Worm (Caenorhabditis elegans) whole organism, L2 larva: Measurements from ENCODE around the gene srt-56.

Experiments
- F13H6.1 ChIP-seq: sonication (generic microtip); optimal IDR thresholded peaks from 2 replicates; lab custom pipeline; 2016; ENCODE audit warnings: missing genetic modification characterization, missing compliant biosample characterization
- R02D3.7 ChIP-seq: fragments of 150-350 bp; optimal IDR thresholded peaks from 2 replicates; lab custom pipeline; 2014; ENCODE audit warnings: missing biosample characterization, missing genetic modification characterization
- Y55F3AM.14 ChIP-seq: fragments of 200-800 bp; sonication (Bioruptor generic); optimal IDR thresholded peaks from 2 replicates; lab custom pipeline; 2018; ENCODE audit warnings: mild to moderate bottlenecking, missing genetic modification characterization, missing compliant biosample characterization
- ZK546.5 ChIP-seq: sonication (generic microtip); optimal IDR thresholded peaks from 2 replicates; lab custom pipeline; 2017; ENCODE audit warnings: missing biosample characterization, missing genetic modification characterization
- alr-1 ChIP-seq: fragments of 150-350 bp; optimal IDR thresholded peaks from 2 replicates; lab custom pipeline; 2014; ENCODE audit warnings: missing biosample characterization, missing genetic modification characterization
- aly-2 ChIP-seq: fragments of 150-350 bp; optimal IDR thresholded peaks from 2 replicates; lab custom pipeline; 2014; ENCODE audit warnings: missing biosample characterization, missing genetic modification characterization
- ama-1 ChIP-seq: fragments of 150-350 bp; optimal IDR thresholded peaks from 2 replicates; lab custom pipeline; 2018; ENCODE audit warnings: inconsistent platforms
- blmp-1 ChIP-seq: sonication (generic microtip); optimal IDR thresholded peaks from 2 replicates; lab custom pipeline; 2017; ENCODE audit warnings: missing genetic modification characterization, mild to moderate bottlenecking, missing compliant biosample characterization, antibody characterized with exemption, moderate library complexity; ENCODE audit not compliant: insufficient read depth
- crh-2 ChIP-seq: sonication (generic microtip); optimal IDR thresholded peaks from 2 replicates; lab custom pipeline; 2017; ENCODE audit warnings: missing biosample characterization, missing genetic modification characterization
- dmd-4 ChIP-seq: sonication (generic microtip); optimal IDR thresholded peaks from 2 replicates; lab custom pipeline; 2017; ENCODE audit warnings: missing biosample characterization, missing genetic modification characterization
- egl-27 ChIP-seq: sonication (generic microtip); optimal IDR thresholded peaks from 3 replicates; lab custom pipeline; 2017; ENCODE audit warnings: missing biosample characterization, missing genetic modification reagents, missing genetic modification characterization
- elt-3 ChIP-seq: sonication (generic microtip); optimal IDR thresholded peaks from 2 replicates; lab custom pipeline; 2017; ENCODE audit warnings: missing biosample characterization, missing genetic modification characterization
- fos-1 ChIP-seq: fragments of 150-350 bp; optimal IDR thresholded peaks from 2 replicates; lab custom pipeline; 2014; ENCODE audit warnings: missing biosample characterization, missing genetic modification characterization
- gmeb-1 ChIP-seq: fragments of 150-350 bp; optimal IDR thresholded peaks from 2 replicates; lab custom pipeline; 2014; ENCODE audit warnings: missing biosample characterization, missing genetic modification characterization
- lin-11 ChIP-seq: fragments of 150-350 bp; sonication (generic microtip); optimal IDR thresholded peaks from 2 replicates; lab custom pipeline; 2014; ENCODE audit warnings: missing biosample characterization, missing genetic modification characterization, inconsistent platforms, mixed read lengths
- lin-39 ChIP-seq: fragments of 150-350 bp; optimal IDR thresholded peaks from 2 replicates; lab custom pipeline; 2014; ENCODE audit warnings: missing biosample characterization, missing genetic modification reagents, missing genetic modification characterization
- lsy-2 ChIP-seq, 2 experiments: fragments of 150-350 bp in 1 of 2; sonication (generic microtip) in 1 of 2; optimal IDR thresholded peaks; 2 replicates each; lab custom pipeline; 2014 to 2017; ENCODE audit warnings: missing biosample characterization in 2 of 2, missing genetic modification characterization in 2 of 2
- mab-5 ChIP-seq: fragments of 150-350 bp; optimal IDR thresholded peaks from 2 replicates; lab custom pipeline; 2014; ENCODE audit warnings: missing biosample characterization, missing genetic modification characterization
- mbf-1 ChIP-seq: sonication (generic microtip); optimal IDR thresholded peaks from 2 replicates; lab custom pipeline; 2017; ENCODE audit warnings: missing biosample characterization, missing genetic modification characterization
- mdl-1 ChIP-seq, 2 experiments: fragments of 150-350 bp in 1 of 2; sonication (generic microtip) in 1 of 2; optimal IDR thresholded peaks; 2 replicates each; lab custom pipeline; 2017; ENCODE audit warnings: missing biosample characterization in 2 of 2, missing genetic modification characterization in 2 of 2
- nhr-10 ChIP-seq: sonication (generic microtip); optimal IDR thresholded peaks from 2 replicates; lab custom pipeline; 2017; ENCODE audit warnings: missing biosample characterization, missing genetic modification characterization
- nhr-11 ChIP-seq: fragments of 150-350 bp; optimal IDR thresholded peaks from 2 replicates; lab custom pipeline; 2014; ENCODE audit warnings: missing biosample characterization, missing genetic modification characterization
- nhr-12 ChIP-seq: fragments of 150-350 bp; optimal IDR thresholded peaks from 2 replicates; lab custom pipeline; 2014; ENCODE audit warnings: missing biosample characterization, missing genetic modification characterization
- nhr-129 ChIP-seq: fragments of 150-350 bp; optimal IDR thresholded peaks from 2 replicates; lab custom pipeline; 2014; ENCODE audit warnings: missing biosample characterization, missing genetic modification characterization
- nhr-23 ChIP-seq: fragments of 150-350 bp; optimal IDR thresholded peaks from 2 replicates; lab custom pipeline; 2014; ENCODE audit warnings: missing biosample characterization, missing genetic modification reagents, missing genetic modification characterization
- nhr-77 ChIP-seq: fragments of 150-350 bp; optimal IDR thresholded peaks from 2 replicates; lab custom pipeline; 2014; ENCODE audit warnings: missing biosample characterization, missing genetic modification characterization
- skn-1 ChIP-seq: sonication (generic microtip); optimal IDR thresholded peaks from 2 replicates; lab custom pipeline; 2017; ENCODE audit warnings: missing biosample characterization, missing genetic modification characterization
- sma-3 ChIP-seq: sonication (generic microtip); optimal IDR thresholded peaks from 2 replicates; lab custom pipeline; 2016; ENCODE audit warnings: missing genetic modification reagents, missing genetic modification characterization, missing compliant biosample characterization
- sma-9 ChIP-seq, 2 experiments: fragments of 150-350 bp in 1 of 2; sonication (generic microtip) in 1 of 2; optimal IDR thresholded peaks; 2 replicates each; lab custom pipeline; 2014 to 2016; ENCODE audit warnings: missing genetic modification characterization in 2 of 2, mild to moderate bottlenecking in 1 of 2, missing biosample characterization in 1 of 2, missing compliant biosample characterization in 1 of 2, missing genetic modification reagents in 1 of 2, moderate library complexity in 1 of 2
- snpc-4 ChIP-seq: fragments of 150-350 bp; optimal IDR thresholded peaks from 2 replicates; lab custom pipeline; 2014; ENCODE audit warnings: missing biosample characterization, missing genetic modification characterization
- unc-39 ChIP-seq: fragments of 150-350 bp; optimal IDR thresholded peaks from 2 replicates; lab custom pipeline; 2014; ENCODE audit warnings: missing biosample characterization, missing genetic modification characterization
- unc-55 ChIP-seq: fragments of 150-350 bp; sonication (generic microtip); optimal IDR thresholded peaks from 3 replicates; lab custom pipeline; 2014; ENCODE audit warnings: missing biosample characterization, missing genetic modification reagents, missing genetic modification characterization
- zag-1 ChIP-seq: fragments of 150-350 bp; optimal IDR thresholded peaks from 2 replicates; lab custom pipeline; 2014; ENCODE audit warnings: missing biosample characterization, missing genetic modification characterization
- ztf-1 ChIP-seq: fragments of 200-800 bp; sonication (Bioruptor generic); conservative IDR thresholded peaks from 2 replicates; pipeline ENCODE4 v1.3.6; 2022; ENCODE audit warnings: missing genetic modification characterization, missing compliant biosample characterization
- ztf-11 ChIP-seq: sonication (generic microtip); optimal IDR thresholded peaks from 2 replicates; lab custom pipeline; 2017; ENCODE audit warnings: missing biosample characterization, missing genetic modification characterization
- ztf-4 ChIP-seq: fragments of 150-350 bp; optimal IDR thresholded peaks from 2 replicates; lab custom pipeline; 2014; ENCODE audit warnings: missing biosample characterization, missing genetic modification characterization

Gene srt-56

DNA sequence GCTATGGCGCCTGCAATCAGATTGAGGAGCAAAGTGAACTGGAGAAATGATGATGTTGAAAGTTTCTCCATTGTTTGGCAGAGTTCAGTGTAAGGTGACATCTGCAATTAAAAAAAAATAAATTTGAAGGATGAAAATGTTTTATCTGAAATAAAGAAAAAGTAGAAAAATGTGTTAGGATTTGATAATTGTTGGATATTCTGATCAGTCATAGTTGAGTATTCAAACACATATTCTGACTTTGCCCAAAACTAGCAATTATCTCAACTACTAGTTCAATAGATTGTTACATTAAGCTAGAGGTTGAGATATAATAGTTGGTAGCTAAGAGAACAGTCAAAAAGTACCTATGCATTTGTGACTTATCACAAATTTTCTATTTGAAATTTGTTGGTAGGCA lies 22.9 kb upstream of the srt-56 start, which contains the start of gene srab-10:
srab-10 (minus strand) TSS at position 101 of the 400 bp plus-strand sequence.
- TF ChIP-seq elt-3 (no peak), ztf-4 (tag; lab: Kevin White, UChicago) (no peak), nhr-12 (tag; lab: Kevin White, UChicago) (no peak), R02D3.7 (no peak), ama-1 (lab: Kevin White, UChicago) (no peak), sma-3 (GFP tag; lab: Kevin White, UChicago) (no peak), unc-39 (tag; lab: Kevin White, UChicago) (no peak), nhr-77 (tag; lab: Kevin White, UChicago) (no peak), snpc-4 (tag; lab: Kevin White, UChicago) (no peak), ZK546.5 (tag; lab: Kevin White, UChicago) (no peak), unc-55 (no peak), fos-1 (tag; lab: Kevin White, UChicago) (no peak), lin-39 (no peak), nhr-11 (no peak), egl-27 (tag; lab: Kevin White, UChicago) (no peak), nhr-10 (tag; lab: Kevin White, UChicago) (no peak), mbf-1 (no peak), lin-11 (tag; lab: Kevin White, UChicago) (no peak)
- TF ChIP-seq, all 48 proteins: peak for 0

DNA sequence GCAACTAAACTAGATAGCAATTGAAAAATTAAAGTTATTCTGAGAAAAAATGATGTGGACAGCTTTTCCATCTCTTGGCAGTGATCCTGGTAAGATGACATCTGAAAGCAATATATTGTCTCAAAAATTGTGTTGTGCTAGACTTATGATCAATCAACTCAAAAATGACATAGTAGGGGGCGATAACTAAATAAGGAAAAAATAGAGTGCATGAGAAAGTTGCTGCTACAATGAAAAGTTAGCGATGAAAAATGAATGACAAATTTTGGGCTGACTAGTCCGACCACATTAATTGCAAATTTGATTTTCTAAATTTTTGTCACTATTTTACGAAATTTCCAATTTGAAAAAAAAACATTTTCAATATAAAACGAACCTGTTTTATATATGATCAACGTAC lies 19.5 kb upstream of the srt-56 start, which contains the start of gene srab-9:
srab-9 (minus strand) TSS at position 101 of the 400 bp plus-strand sequence.
- no peak for TF ChIP-seq ama-1 (lab: Kevin White, UChicago)
- TF ChIP-seq nhr-12 (tag; lab: Kevin White, UChicago), result no peak
- TF ChIP-seq blmp-1, result no peak
- no peak for TF ChIP-seq ztf-1 (GFP tag; lab: Robert Waterston, UW)
- TF ChIP-seq alr-1, result no peak
- TF ChIP-seq unc-39 (tag; lab: Kevin White, UChicago), result no peak
- no peak for TF ChIP-seq mab-5 (tag; lab: Kevin White, UChicago)
- no peak for TF ChIP-seq sma-9 (GFP tag; optimal IDR thresholded peaks at IDR 0.05; lab: Kevin White, UChicago)
- TF ChIP-seq sma-9 (tag; optimal IDR thresholded peaks at IDR 0.05; lab: Kevin White, UChicago), result no peak
- TF ChIP-seq unc-55, result no peak
- no peak for TF ChIP-seq egl-27 (tag; lab: Kevin White, UChicago)
- TF ChIP-seq Y55F3AM.14 (GFP tag; lab: Kevin White, UChicago), result no peak
- TF ChIP-seq zag-1 (tag; lab: Kevin White, UChicago), result no peak
- TF ChIP-seq crh-2 (tag; lab: Kevin White, UChicago), result no peak
- TF ChIP-seq aly-2 (tag; lab: Kevin White, UChicago), result no peak
- no peak for TF ChIP-seq nhr-129 (tag; lab: Kevin White, UChicago)
- TF ChIP-seq lsy-2 (tag; optimal IDR thresholded peaks at IDR 0.05; lab: Kevin White, UChicago), result no peak
- TF ChIP-seq ztf-4 (tag; lab: Kevin White, UChicago), result no peak
- no peak for TF ChIP-seq snpc-4 (tag; lab: Kevin White, UChicago)
- no peak for TF ChIP-seq skn-1
- no peak for TF ChIP-seq ztf-11 (tag; lab: Kevin White, UChicago)
- TF ChIP-seq, all 48 proteins: peak for 0

DNA sequence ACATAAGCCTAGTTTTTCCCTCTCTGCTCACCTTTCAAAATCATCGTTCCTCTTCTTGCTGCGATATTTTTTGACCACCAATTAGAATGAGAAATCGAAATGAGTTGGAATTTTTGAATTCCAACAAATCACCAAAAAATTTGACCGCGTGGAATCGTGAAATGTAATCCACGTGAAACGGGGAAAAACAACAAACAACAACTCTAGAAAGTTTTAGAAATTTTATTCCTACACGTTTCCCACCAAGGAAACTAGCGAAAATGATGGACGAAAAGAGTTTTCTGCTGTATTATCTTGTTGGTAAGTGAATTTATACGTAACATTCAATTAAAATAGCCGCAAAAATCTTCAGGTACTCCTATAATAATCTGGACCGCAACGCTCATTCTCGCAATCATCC lies 16.8 kb upstream of the srt-56 start, which contains the start of the genes irld-3 and F02C9.1:
irld-3 (minus strand) TSS at position 101 of the 400 bp plus-strand sequence.
F02C9.1 (plus strand) TSS at position 216 of the 400 bp plus-strand sequence.
- TF ChIP-seq nhr-129 (tag; lab: Kevin White, UChicago) (no peak), dmd-4 (tag; lab: Kevin White, UChicago) (no peak), nhr-11 (no peak), ztf-1 (GFP tag; lab: Robert Waterston, UW) (no peak), zag-1 (tag; lab: Kevin White, UChicago) (no peak), mdl-1 (tag; optimal IDR thresholded peaks at IDR 0.05; lab: Kevin White, UChicago) (no peak), nhr-77 (tag; lab: Kevin White, UChicago) (no peak), lin-11 (tag; lab: Kevin White, UChicago) (no peak), F13H6.1 (tag; lab: Kevin White, UChicago) (no peak), lsy-2 (tag; optimal IDR thresholded peaks at IDR 0.05; lab: Kevin White, UChicago) (no peak), egl-27 (tag; lab: Kevin White, UChicago) (no peak), skn-1 (no peak), fos-1 (tag; lab: Kevin White, UChicago) (no peak), nhr-23 (tag; lab: Kevin White, UChicago) (no peak), gmeb-1 (tag; lab: Kevin White, UChicago) (no peak)
- TF ChIP-seq, all 48 proteins: peak for 0
